Fruit fly (Drosophila melanogaster) whole organism, wandering third instar larva: ENCODE results near the gene CG15404.

Experiments used
- Abd-B ChIP-seq: fragments of >200 bp; optimal IDR thresholded peaks from 2 replicates; lab custom pipeline; 2017; ENCODE audit warnings: missing biosample characterization, missing genetic modification characterization
- CG32264 ChIP-seq: fragments of 200-800 bp; sonication (Bioruptor generic); optimal IDR thresholded peaks from 2 replicates; lab custom pipeline; 2016; ENCODE audit warnings: missing biosample characterization, missing genetic modification characterization
- CG9705 ChIP-seq: fragments of 200-800 bp; sonication (Bioruptor generic); optimal IDR thresholded peaks from 2 replicates; lab custom pipeline; 2018; ENCODE audit warnings: missing biosample characterization, mild to moderate bottlenecking, missing genetic modification characterization
- CrebA ChIP-seq: fragments of 200-800 bp; sonication (Bioruptor generic); optimal IDR thresholded peaks from 2 replicates; lab custom pipeline; 2016; ENCODE audit warnings: missing biosample characterization, mild to moderate bottlenecking, missing genetic modification characterization, borderline replicate concordance
- Dfd ChIP-seq: fragments of >200 bp; optimal IDR thresholded peaks from 2 replicates; lab custom pipeline; 2017; ENCODE audit warnings: missing biosample characterization, missing genetic modification characterization
- Dif ChIP-seq: fragments of 200-275, 200-300 bp; sonication (Bioruptor generic); optimal IDR thresholded peaks from 2 replicates; lab custom pipeline; 2018; ENCODE audit warnings: missing biosample characterization, missing genetic modification characterization; ENCODE audit not compliant: partially characterized antibody
- HLH106 ChIP-seq: fragments of 200-800 bp; optimal IDR thresholded peaks from 3 replicates; lab custom pipeline; 2019; ENCODE audit warnings: missing biosample characterization, mild to moderate bottlenecking, missing genetic modification characterization, moderate library complexity
- Hr83 ChIP-seq: fragments of 200-300 bp; sonication (Bioruptor generic); optimal IDR thresholded peaks from 2 replicates; lab custom pipeline; 2016; ENCODE audit warnings: missing biosample characterization, mild to moderate bottlenecking, missing genetic modification characterization, moderate library complexity; ENCODE audit not compliant: poor library complexity, severe bottlenecking
- Jra ChIP-seq: sonication (Bioruptor generic); optimal IDR thresholded peaks from 2 replicates; lab custom pipeline; 2016; ENCODE audit warnings: missing biosample characterization, missing genetic modification characterization
- Myc ChIP-seq: fragments of >200 bp; optimal IDR thresholded peaks from 2 replicates; lab custom pipeline; 2017
- N ChIP-seq: fragments of >200 bp; optimal IDR thresholded peaks from 2 replicates; lab custom pipeline; 2018; ENCODE audit warnings: missing biosample characterization, missing external identifiers, missing genetic modification characterization
- OdsH ChIP-seq: fragments of 200-800 bp; sonication (Bioruptor generic); optimal IDR thresholded peaks from 2 replicates; lab custom pipeline; 2016; ENCODE audit warnings: missing biosample characterization, mild to moderate bottlenecking, missing genetic modification characterization
- Rel ChIP-seq, 2 experiments: fragments of 200-800 bp; sonication (Bioruptor generic) in 1 of 2; optimal IDR thresholded peaks; 2 replicates in 1 of 2; 3 replicates in 1 of 2; lab custom pipeline; 2016 to 2019; ENCODE audit warnings: mild to moderate bottlenecking in 2 of 2, missing biosample characterization in 2 of 2, missing genetic modification characterization in 2 of 2, moderate library complexity in 1 of 2
- Sp1 ChIP-seq: fragments of 200-800 bp; sonication (Bioruptor generic); optimal IDR thresholded peaks from 3 replicates; lab custom pipeline; 2019; ENCODE audit warnings: missing biosample characterization, mild to moderate bottlenecking, missing genetic modification characterization, moderate library complexity
- brk ChIP-seq: fragments of 200-800 bp; sonication (Bioruptor generic); optimal IDR thresholded peaks from 2 replicates; lab custom pipeline; 2016; ENCODE audit warnings: missing biosample characterization, mild to moderate bottlenecking, missing genetic modification characterization
- dl ChIP-seq, 2 experiments: fragments of 175-275, 200-275 bp in 1 of 2; fragments of 200-275 bp in 1 of 2; sonication (Bioruptor generic); optimal IDR thresholded peaks; lab custom pipeline; 2018; ENCODE audit warnings: mild to moderate bottlenecking in 2 of 2, missing biosample characterization in 2 of 2, missing genetic modification characterization in 2 of 2, moderate library complexity in 2 of 2; ENCODE audit not compliant: partially characterized antibody in 2 of 2, insufficient read depth in 1 of 2
- foxo ChIP-seq, 2 experiments: fragments of 200-800 bp; sonication (Bioruptor generic); optimal IDR thresholded peaks; 2 replicates in 1 of 2; 3 replicates in 1 of 2; lab custom pipeline; 2016 to 2017; ENCODE audit warnings: missing biosample characterization in 2 of 2, missing genetic modification characterization in 2 of 2
- fru ChIP-seq: fragments of 200-800 bp; sonication (Bioruptor generic); optimal IDR thresholded peaks from 3 replicates; lab custom pipeline; 2016; ENCODE audit warnings: missing biosample characterization, mild to moderate bottlenecking, missing genetic modification characterization
- jim ChIP-seq: fragments of 175-275, 200-325 bp; sonication (Bioruptor generic); optimal IDR thresholded peaks from 2 replicates; lab custom pipeline; 2016; ENCODE audit warnings: missing biosample characterization, mild to moderate bottlenecking, missing genetic modification characterization
- lola ChIP-seq: fragments of >200 bp; optimal IDR thresholded peaks from 2 replicates; lab custom pipeline; 2017; ENCODE audit warnings: missing biosample characterization, missing genetic modification characterization
- pan ChIP-seq: fragments of >200 bp; optimal IDR thresholded peaks from 2 replicates; lab custom pipeline; 2017
- psq ChIP-seq: fragments of 200-800 bp; sonication (Bioruptor generic); optimal IDR thresholded peaks from 3 replicates; lab custom pipeline; 2017; ENCODE audit warnings: missing biosample characterization, mild to moderate bottlenecking, missing genetic modification characterization, moderate library complexity
- rgr ChIP-seq: fragments of 200-800 bp; sonication (Bioruptor generic); optimal IDR thresholded peaks from 3 replicates; lab custom pipeline; 2016; ENCODE audit warnings: missing biosample characterization, mild to moderate bottlenecking, missing genetic modification characterization
- sage ChIP-seq: fragments of 200-800 bp; sonication (Bioruptor generic); optimal IDR thresholded peaks from 2 replicates; lab custom pipeline; 2016; ENCODE audit warnings: missing biosample characterization, mild to moderate bottlenecking, missing genetic modification characterization
- sv ChIP-seq: fragments of 200-800 bp; sonication (Bioruptor generic); optimal IDR thresholded peaks from 3 replicates; lab custom pipeline; 2016; ENCODE audit warnings: missing biosample characterization, missing genetic modification characterization
- woc ChIP-seq: sonication (Bioruptor generic); optimal IDR thresholded peaks from 2 replicates; lab custom pipeline; 2016; ENCODE audit warnings: missing biosample characterization, mild to moderate bottlenecking, missing genetic modification characterization

CG15404 gene

dm6 chr2L:3179654-3180053 lies 5.9 kb downstream of the CG15404 start:
- no peak for TF ChIP-seq Dfd (GFP tag; lab: Kevin White, UChicago)
- TF ChIP-seq Hr83 (GFP tag; lab: Kevin White, UChicago), result no peak
- no peak for TF ChIP-seq lola (GFP tag; lab: Kevin White, UChicago)
- no peak for TF ChIP-seq Abd-B
- no peak for TF ChIP-seq N (GFP tag; lab: Kevin White, UChicago)
- no peak for TF ChIP-seq psq
- TF ChIP-seq brk (GFP tag; lab: Kevin White, UChicago), result no peak
- no peak for TF ChIP-seq dl (GFP tag; optimal IDR thresholded peaks at IDR 0.05; lab: Kevin White, UChicago; ENCODE audit: insufficient read depth in 1 of 2, partially characterized antibody in 2 of 2)
- TF ChIP-seq foxo (GFP tag; optimal IDR thresholded peaks at IDR 0.05; lab: Kevin White, UChicago), result no peak
- no peak for TF ChIP-seq HLH106 (tag; lab: Kevin White, UChicago)
- no peak for TF ChIP-seq Dif
- no peak for TF ChIP-seq woc (GFP tag; lab: Kevin White, UChicago)
- TF ChIP-seq OdsH, result no peak
- TF ChIP-seq sv (GFP tag; lab: Kevin White, UChicago), result no peak
- TF ChIP-seq rgr (GFP tag; lab: Kevin White, UChicago), result no peak

- TF ChIP-seq Rel (GFP tag; optimal IDR thresholded peaks at IDR 0.05; lab: Kevin White, UChicago) (no peak), Rel (tag; optimal IDR thresholded peaks at IDR 0.05; lab: Kevin White, UChicago) (no peak), CG32264 (GFP tag; lab: Kevin White, UChicago) (no peak), Sp1 (GFP tag; lab: Kevin White, UChicago) (no peak), sv (GFP tag; lab: Kevin White, UChicago) (no peak)
These were observed 9.4 kb downstream of the CG15404 start for dm6 chr2L:3183205-3183604.

- TF ChIP-seq pan (lab: Kevin White, UChicago), result no peak
- TF ChIP-seq rgr (GFP tag; lab: Kevin White, UChicago), result peak; percentile 1
- TF ChIP-seq brk (GFP tag; lab: Kevin White, UChicago), result no peak
- no peak for TF ChIP-seq jim (GFP tag; lab: Kevin White, UChicago)
- no peak for TF ChIP-seq Hr83 (GFP tag; lab: Kevin White, UChicago)
- no peak for TF ChIP-seq Myc
- TF ChIP-seq foxo (GFP tag; optimal IDR thresholded peaks at IDR 0.05; lab: Kevin White, UChicago), result peak in 1 of 2 experiments; percentile 14
These were observed 15.1 kb downstream of the CG15404 start for dm6 chr2L:3188875-3189274.

- TF ChIP-seq N (GFP tag; lab: Kevin White, UChicago) (no peak), Dif (no peak), Jra (GFP tag; lab: Kevin White, UChicago) (no peak), Myc (no peak), CG9705 (GFP tag; lab: Kevin White, UChicago) (no peak), woc (GFP tag; lab: Kevin White, UChicago) (no peak)
These were observed 25.8 kb downstream of the CG15404 start for dm6 chr2L:3199556-3199955.

- no peak for TF ChIP-seq rgr (GFP tag; lab: Kevin White, UChicago)
- TF ChIP-seq psq, result no peak
- TF ChIP-seq Abd-B, result no peak
- no peak for TF ChIP-seq CrebA
- TF ChIP-seq sage (GFP tag; lab: Kevin White, UChicago), result no peak
- no peak for TF ChIP-seq CG32264 (GFP tag; lab: Kevin White, UChicago)
- TF ChIP-seq foxo (GFP tag; optimal IDR thresholded peaks at IDR 0.05; lab: Kevin White, UChicago), result no peak
- TF ChIP-seq Rel (GFP tag; optimal IDR thresholded peaks at IDR 0.05; lab: Kevin White, UChicago), result no peak
- no peak for TF ChIP-seq Rel (tag; optimal IDR thresholded peaks at IDR 0.05; lab: Kevin White, UChicago)
- no peak for TF ChIP-seq Hr83 (GFP tag; lab: Kevin White, UChicago)
- TF ChIP-seq OdsH, result no peak
- no peak for TF ChIP-seq fru (GFP tag; lab: Kevin White, UChicago)
- no peak for TF ChIP-seq HLH106 (tag; lab: Kevin White, UChicago)
- TF ChIP-seq Dfd (GFP tag; lab: Kevin White, UChicago), result no peak
These were observed 26.6 kb downstream of the CG15404 start, which contains the start of gene CG34393 for dm6 chr2L:3200396-3200795. TSS of gene CG34393 (minus strand) at chr2L:3200496.
